Comparison of ENCODE assay signal across 4 fruit fly cellular contexts in genomic region chr2L:5037402-5037860, dm6.
TF ChIP-seq lines count a peak whose summit lies in the region.

Gene CG14042 (plus strand): TSS chr2L:5037709.
Gene SP555 (plus strand): TSS chr2L:5037709.

- TF ChIP-seq CTCF in whole organism, embryonic (GFP tag; optimal IDR thresholded peaks at IDR 0.05; lab: Kevin White, UChicago) = no peak

TF ChIP-seq in whole organism, adult, 20 proteins besides CTCF, POLR2A, EP300 and RAD21:
- no peak for TF ChIP-seq CG14711 (tag; optimal IDR thresholded peaks at IDR 0.05; lab: Kevin White, UChicago)
- TF ChIP-seq pad (GFP tag; optimal IDR thresholded peaks at IDR 0.05; lab: Kevin White, UChicago) = peak; percentile 18

TF ChIP-seq in whole organism, embryonic, 481 proteins besides CTCF, POLR2A, EP300 and RAD21 (continues in another document):
- TF ChIP-seq CG4404 (GFP tag; IDR thresholded peaks at IDR 0.05; lab: Robert Waterston, UW) (no peak), CG12659 (GFP tag; optimal IDR thresholded peaks at IDR 0.05; lab: Kevin White, UChicago) (no peak), abd-A (tag; optimal IDR thresholded peaks at IDR 0.05; lab: Kevin White, UChicago) (peak; percentile 86), nerfin-1 (tag; optimal IDR thresholded peaks at IDR 0.05; lab: Kevin White, UChicago) (peak; percentile 71), sd (tag; optimal IDR thresholded peaks at IDR 0.05; lab: Kevin White, UChicago) (peak; percentile 27), Sry-δ (GFP tag; optimal IDR thresholded peaks at IDR 0.05; lab: Kevin White, UChicago) (no peak), wek (GFP tag; optimal IDR thresholded peaks at IDR 0.05; lab: Kevin White, UChicago) (no peak), grn (GFP tag; optimal IDR thresholded peaks at IDR 0.05; lab: Kevin White, UChicago) (peak; percentile 41), HmgD (GFP tag; optimal IDR thresholded peaks at IDR 0.05; lab: Kevin White, UChicago) (no peak), CG11398 (GFP tag; optimal IDR thresholded peaks at IDR 0.05; lab: Kevin White, UChicago) (no peak), dmrt99B (tag; optimal IDR thresholded peaks at IDR 0.05; lab: Kevin White, UChicago) (no peak), nerfin-2 (GFP tag; IDR thresholded peaks at IDR 0.05; lab: Robert Waterston, UW; ENCODE audit: partially characterized antibody) (no peak), CG8290 (GFP tag; optimal IDR thresholded peaks at IDR 0.05; lab: Kevin White, UChicago) (no peak), CG8290 (tag; optimal IDR thresholded peaks at IDR 0.05; lab: Kevin White, UChicago) (peak in 1 of 2 experiments; percentile 26), cas (GFP tag; IDR thresholded peaks at IDR 0.05; lab: Robert Waterston, UW) (no peak), CG18764 (GFP tag; optimal IDR thresholded peaks at IDR 0.05; lab: Kevin White, UChicago) (no peak), CG6765 (GFP tag; optimal IDR thresholded peaks at IDR 0.05; lab: Kevin White, UChicago) (no peak), CG4854 (GFP tag; optimal IDR thresholded peaks at IDR 0.05; lab: Kevin White, UChicago) (no peak), Dref (GFP tag; IDR thresholded peaks at IDR 0.05; lab: Robert Waterston, UW) (no peak), D (optimal IDR thresholded peaks at IDR 0.05; lab: Kevin White, UChicago) (no peak), D (GFP tag; optimal IDR thresholded peaks at IDR 0.05; lab: Kevin White, UChicago) (no peak), CG11504 (tag; optimal IDR thresholded peaks at IDR 0.05; lab: Kevin White, UChicago) (no peak), chif (GFP tag; optimal IDR thresholded peaks at IDR 0.05; lab: Kevin White, UChicago) (no peak), CG17359 (tag; optimal IDR thresholded peaks at IDR 0.05; lab: Kevin White, UChicago) (no peak), TFAM (GFP tag; optimal IDR thresholded peaks at IDR 0.05; lab: Kevin White, UChicago) (no peak), CG34376 (GFP tag; optimal IDR thresholded peaks at IDR 0.05; lab: Kevin White, UChicago) (peak; percentile 30), Fer1 (GFP tag; optimal IDR thresholded peaks at IDR 0.05; lab: Kevin White, UChicago) (peak; percentile 9), CG2202 (tag; optimal IDR thresholded peaks at IDR 0.05; lab: Kevin White, UChicago) (no peak), ase (GFP tag; IDR thresholded peaks at IDR 0.05; lab: Robert Waterston, UW) (no peak), insv (GFP tag; optimal IDR thresholded peaks at IDR 0.05; lab: Kevin White, UChicago) (peak in 1 of 2 experiments; percentile 77)

TF ChIP-seq in whole organism, prepupa, 60 proteins besides CTCF, POLR2A, EP300 and RAD21:
- TF ChIP-seq Hr38 (GFP tag; optimal IDR thresholded peaks at IDR 0.05; lab: Kevin White, UChicago) (no peak), CG7368 (GFP tag; optimal IDR thresholded peaks at IDR 0.05; lab: Kevin White, UChicago) (peak; percentile 63), ss (GFP tag; optimal IDR thresholded peaks at IDR 0.05; lab: Kevin White, UChicago) (peak; percentile 15 to 19)

TF ChIP-seq in whole organism, pupa, 21 proteins besides CTCF, POLR2A, EP300 and RAD21:
- TF ChIP-seq CG12605 (GFP tag; IDR thresholded peaks at IDR 0.05; lab: Robert Waterston, UW) = no peak
- TF ChIP-seq fd96Ca (GFP tag; IDR thresholded peaks at IDR 0.05; lab: Robert Waterston, UW) = 0 out of 3 replicates have a peak, but pooled peaks have one; percentile 18
